Fruit fly (Drosophila melanogaster): ENCODE measurements around the gene CG5116.

CG5116 gene

DNA sequence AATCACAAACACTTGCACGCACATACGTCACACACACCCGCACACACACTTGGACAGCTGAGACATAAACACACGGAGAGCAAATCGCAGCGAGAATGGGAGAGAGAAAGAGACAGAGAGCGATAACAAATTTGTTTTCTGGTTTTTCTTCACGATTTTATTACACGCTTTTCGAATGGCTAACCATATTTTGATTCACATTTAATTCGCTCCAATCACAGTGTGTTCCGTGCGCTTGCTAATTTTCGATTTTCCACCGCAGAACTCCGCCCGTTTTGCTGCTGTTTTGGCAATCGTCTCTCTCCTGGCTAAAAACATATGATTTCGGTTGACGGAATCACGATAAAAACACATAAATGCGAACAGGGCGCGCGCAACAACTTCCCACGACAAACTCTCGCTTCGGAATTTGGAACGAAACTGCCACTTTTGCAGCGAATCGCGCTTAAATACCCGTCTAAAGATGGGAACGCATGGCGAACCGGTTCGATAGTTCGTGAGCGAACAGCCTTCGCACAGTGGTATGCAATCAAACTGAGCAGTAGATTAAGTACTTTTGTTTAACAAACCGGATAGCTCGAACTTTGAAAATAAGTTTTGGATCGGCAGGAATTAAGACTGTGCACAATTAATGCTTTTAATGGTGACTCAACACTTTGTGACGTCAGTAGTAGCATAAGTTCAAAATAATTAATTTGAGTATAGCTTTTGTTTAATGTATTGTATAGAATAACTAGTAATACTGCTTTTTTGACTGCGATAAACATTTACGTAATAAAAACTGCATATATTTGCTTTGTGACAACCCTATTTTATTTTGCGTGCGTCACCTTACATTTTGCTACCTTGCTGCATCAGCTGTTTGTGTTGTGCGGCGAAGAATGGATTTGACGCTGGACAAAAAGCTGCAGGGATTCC, 10.0 kb upstream of the CG5116 start, which contains the start of the genes Fur1 and Vps33B (continued):
- peak; percentile 94 for TF ChIP-seq CrebB (tag; optimal IDR thresholded peaks at IDR 0.05)
- peak; percentile 67; the same call in 1 of the 3 replicates for TF ChIP-seq mld (GFP tag; IDR thresholded peaks at IDR 0.05; ENCODE audit: partially characterized antibody)
- peak; percentile 92 for TF ChIP-seq Vsx1 (GFP tag; optimal IDR thresholded peaks at IDR 0.05)
- peak; percentile 68 for TF ChIP-seq Sry-β (GFP tag; optimal IDR thresholded peaks at IDR 0.05)
- TF ChIP-seq Doc3 (GFP tag; IDR thresholded peaks at IDR 0.05; ENCODE audit: partially characterized antibody): peak; percentile 68
- TF ChIP-seq crp (GFP tag; optimal IDR thresholded peaks at IDR 0.05): peak; percentile 96 to 98
- peak; percentile 87 for TF ChIP-seq scrt (GFP tag; optimal IDR thresholded peaks at IDR 0.05)
- TF ChIP-seq caup (GFP tag; optimal IDR thresholded peaks at IDR 0.05; ENCODE audit: severe bottlenecking): peak; percentile 95
- peak; percentile 91 for TF ChIP-seq CG13894 (tag; optimal IDR thresholded peaks at IDR 0.05)
- peak; percentile 68 for TF ChIP-seq hbn (GFP tag; IDR thresholded peaks at IDR 0.05; ENCODE audit: partially characterized antibody)
- TF ChIP-seq CG17829 (tag; optimal IDR thresholded peaks at IDR 0.05): peak; percentile 98
- TF ChIP-seq tin (GFP tag; optimal IDR thresholded peaks at IDR 0.05): peak; percentile 99
- peak; percentile 97 for TF ChIP-seq CG9876 (GFP tag; optimal IDR thresholded peaks at IDR 0.05)
- peak; percentile 89 for TF ChIP-seq psq (GFP tag; optimal IDR thresholded peaks at IDR 0.05)
- TF ChIP-seq CG32532 (GFP tag; IDR thresholded peaks at IDR 0.05): peak; percentile 95
- peak; percentile 94 for TF ChIP-seq en (GFP tag; optimal IDR thresholded peaks at IDR 0.05)
- TF ChIP-seq dysf (GFP tag; IDR thresholded peaks at IDR 0.05): peak; percentile 95
- peak; percentile 90 for TF ChIP-seq Asciz (GFP tag; optimal IDR thresholded peaks at IDR 0.05)
- TF ChIP-seq CG15269 (tag; optimal IDR thresholded peaks at IDR 0.05): peak; percentile 96
- TF ChIP-seq CG12659 (GFP tag; optimal IDR thresholded peaks at IDR 0.05): peak; percentile 98
- peak; percentile 94 for TF ChIP-seq Aef1 (GFP tag; IDR thresholded peaks at IDR 0.05)
- peak; percentile 94 for TF ChIP-seq disco-r (GFP tag; optimal IDR thresholded peaks at IDR 0.05)
- TF ChIP-seq al (GFP tag; IDR thresholded peaks at IDR 0.05): peak; percentile 94
- peak; percentile 98 to 99 for TF ChIP-seq Pdp1 (GFP tag; optimal IDR thresholded peaks at IDR 0.05)
- TF ChIP-seq CG32767 (GFP tag; IDR thresholded peaks at IDR 0.05): peak; percentile 88
- peak; percentile 97 for TF ChIP-seq CG2678 (tag; optimal IDR thresholded peaks at IDR 0.05)
- TF ChIP-seq gce (GFP tag; IDR thresholded peaks at IDR 0.05): peak; percentile 87
- TF ChIP-seq CG8944 (GFP tag; optimal IDR thresholded peaks at IDR 0.05): peak; percentile 98
- no peak; the same call in 1 of the 2 replicates for TF ChIP-seq CG14667 (GFP tag; IDR thresholded peaks at IDR 0.05)
- peak; percentile 95 for TF ChIP-seq sug (tag; optimal IDR thresholded peaks at IDR 0.05)
- peak; percentile 96 for TF ChIP-seq Ets97D (GFP tag; optimal IDR thresholded peaks at IDR 0.05)
- TF ChIP-seq Kr (GFP tag; optimal IDR thresholded peaks at IDR 0.05): no peak
- peak; percentile 91 for TF ChIP-seq CG14050 (GFP tag; IDR thresholded peaks at IDR 0.05)
- no peak for TF ChIP-seq fru (optimal IDR thresholded peaks at IDR 0.05)
- peak; percentile 84 to 96 for TF ChIP-seq bsh (GFP tag; optimal IDR thresholded peaks at IDR 0.05)
- peak; percentile 99 for TF ChIP-seq CG15514 (GFP tag; optimal IDR thresholded peaks at IDR 0.05)
- peak; percentile 32 for TF ChIP-seq Dp (GFP tag; optimal IDR thresholded peaks at IDR 0.05)
- peak; percentile 96 for TF ChIP-seq Sox100B (GFP tag; optimal IDR thresholded peaks at IDR 0.05)
- peak; percentile 95 for TF ChIP-seq CG11247 (GFP tag; IDR thresholded peaks at IDR 0.05)
- TF ChIP-seq unc-4 (GFP tag; IDR thresholded peaks at IDR 0.05; ENCODE audit: partially characterized antibody): peak; percentile 70
- TF ChIP-seq CG7786 (GFP tag; optimal IDR thresholded peaks at IDR 0.05): peak; percentile 98
- TF ChIP-seq CG4282 (GFP tag; optimal IDR thresholded peaks at IDR 0.05): peak; percentile 98
- peak; percentile 89 for TF ChIP-seq schlank (tag; optimal IDR thresholded peaks at IDR 0.05)
- peak; percentile 99 for TF ChIP-seq CG4424 (GFP tag; optimal IDR thresholded peaks at IDR 0.05)
- TF ChIP-seq CG12219 (GFP tag; optimal IDR thresholded peaks at IDR 0.05): peak; percentile 96
- peak; percentile 99 for TF ChIP-seq CG30403 (GFP tag; optimal IDR thresholded peaks at IDR 0.05)
- peak; percentile 93 for TF ChIP-seq Awh (GFP tag; IDR thresholded peaks at IDR 0.05)

All from whole organism, embryonic.